Fruit fly (Drosophila melanogaster) whole organism, embryonic: ENCODE measurements around the gene Etfb.
A peak's percentile ranks its signal among the peaks of the same experiment; 100 is the strongest.

Source experiments
- Atf3 ChIP-seq: fragments of 200-800 bp; sonication (Bioruptor generic); optimal IDR thresholded peaks from 3 replicates; lab custom pipeline; 2016; ENCODE audit warnings: missing biosample characterization, missing genetic modification characterization
- Bgb ChIP-seq: fragments of 200-800 bp; sonication (Bioruptor generic); IDR thresholded peaks from 2 replicates; pipeline ENCODE4 v1.3.6; 2022; ENCODE audit warnings: missing biosample characterization, missing genetic modification characterization; ENCODE audit not compliant: partially characterized antibody
- CG10274 ChIP-seq: fragments of 200-800 bp; sonication (Bioruptor generic); optimal IDR thresholded peaks from 3 replicates; lab custom pipeline; 2017; ENCODE audit warnings: missing biosample characterization, mild to moderate bottlenecking, missing genetic modification characterization
- CG12236 ChIP-seq: fragments of 200-800 bp; sonication (Bioruptor generic); optimal IDR thresholded peaks from 2 replicates; lab custom pipeline; 2016; ENCODE audit warnings: missing biosample characterization, missing genetic modification characterization
- CG13296 ChIP-seq: fragments of 200-800 bp; sonication (Bioruptor generic); optimal IDR thresholded peaks from 3 replicates; lab custom pipeline; 2018; ENCODE audit warnings: missing biosample characterization, mild to moderate bottlenecking, missing genetic modification characterization
- CG15011 ChIP-seq: fragments of 200-800 bp; sonication (Bioruptor generic); optimal IDR thresholded peaks from 3 replicates; lab custom pipeline; 2018; ENCODE audit warnings: missing biosample characterization, mild to moderate bottlenecking, missing genetic modification characterization
- CG15479 ChIP-seq: fragments of 200-800 bp; sonication (Bioruptor generic); optimal IDR thresholded peaks from 3 replicates; lab custom pipeline; 2019; ENCODE audit warnings: missing biosample characterization, mild to moderate bottlenecking, missing genetic modification characterization, moderate library complexity
- CG18262 ChIP-seq: fragments of 200-800 bp; optimal IDR thresholded peaks from 3 replicates; lab custom pipeline; 2019; ENCODE audit warnings: missing biosample characterization, mild to moderate bottlenecking, missing genetic modification characterization, moderate library complexity
- CG3065 ChIP-seq: fragments of 200-800 bp; sonication (Bioruptor generic); optimal IDR thresholded peaks from 2 replicates; lab custom pipeline; 2016; ENCODE audit warnings: missing biosample characterization, missing genetic modification characterization
- CG3838 ChIP-seq: fragments of 200-800 bp; sonication (Bioruptor generic); optimal IDR thresholded peaks from 3 replicates; lab custom pipeline; 2016; ENCODE audit warnings: missing biosample characterization, missing genetic modification characterization
- CG43689 ChIP-seq: fragments of 200-800 bp; sonication (Bioruptor generic); IDR thresholded peaks from 2 replicates; pipeline ENCODE4 v1.3.6; 2022; ENCODE audit warnings: missing biosample characterization, missing genetic modification characterization
- CG4820 ChIP-seq: fragments of 200-800 bp; sonication (Bioruptor generic); optimal IDR thresholded peaks from 3 replicates; lab custom pipeline; 2016; ENCODE audit warnings: missing biosample characterization, missing genetic modification characterization
- CG6272 ChIP-seq: fragments of 200-800 bp; sonication (Bioruptor generic); IDR thresholded peaks from 2 replicates; pipeline ENCODE4 v1.3.6; 2022; ENCODE audit warnings: missing biosample characterization, missing genetic modification characterization
- CG7271 ChIP-seq: fragments of 200-800 bp; sonication (Bioruptor generic); optimal IDR thresholded peaks from 2 replicates; lab custom pipeline; 2018; ENCODE audit warnings: missing biosample characterization, mild to moderate bottlenecking, missing genetic modification characterization, moderate library complexity
- CG8924 ChIP-seq: fragments of 200-800 bp; optimal IDR thresholded peaks from 3 replicates; lab custom pipeline; 2019; ENCODE audit warnings: missing biosample characterization, mild to moderate bottlenecking, missing genetic modification characterization, moderate library complexity
- CG9215 ChIP-seq: fragments of 200-800 bp; sonication (Bioruptor generic); IDR thresholded peaks from 2 replicates; pipeline ENCODE4 v1.3.6; 2022; ENCODE audit warnings: missing biosample characterization, missing genetic modification characterization
- CTCF ChIP-seq: fragments of 200-800 bp; sonication (Bioruptor generic); optimal IDR thresholded peaks from 2 replicates; lab custom pipeline; 2017; ENCODE audit warnings: missing biosample characterization, mild to moderate bottlenecking, missing genetic modification characterization, moderate library complexity
- Dad ChIP-seq: fragments of 200-800 bp; sonication (Bioruptor generic); optimal IDR thresholded peaks from 3 replicates; lab custom pipeline; 2016; ENCODE audit warnings: missing biosample characterization, missing genetic modification characterization
- Dbx ChIP-seq: fragments of 200-800 bp; sonication (Bioruptor generic); IDR thresholded peaks from 3 replicates; pipeline ENCODE4 v1.3.6; 2022; ENCODE audit warnings: missing biosample characterization, missing genetic modification characterization
- Elba2 ChIP-seq: fragments of 200-800 bp; sonication (Bioruptor generic); optimal IDR thresholded peaks from 3 replicates; lab custom pipeline; 2016; ENCODE audit warnings: missing biosample characterization, missing genetic modification characterization
- HHEX ChIP-seq: fragments of 200-800 bp; sonication (Bioruptor generic); optimal IDR thresholded peaks from 3 replicates; lab custom pipeline; 2017; ENCODE audit warnings: missing biosample characterization, mild to moderate bottlenecking, missing genetic modification characterization, missing genetic modification reagents
- HmgD ChIP-seq: fragments of 200-800 bp; sonication (Bioruptor generic); optimal IDR thresholded peaks from 3 replicates; lab custom pipeline; 2016; ENCODE audit warnings: missing biosample characterization, missing genetic modification characterization
- Hr78 ChIP-seq, 2 experiments: fragments of 200-800 bp in 1 of 2; fragments of >200 bp in 1 of 2; sonication (Bioruptor generic) in 1 of 2; optimal IDR thresholded peaks; 2 replicates each; lab custom pipeline; 2017 to 2019; ENCODE audit warnings: missing biosample characterization in 2 of 2, missing genetic modification characterization in 2 of 2, mild to moderate bottlenecking in 1 of 2, moderate library complexity in 1 of 2
- Mrtf ChIP-seq: fragments of 200-800 bp; sonication (Bioruptor generic); IDR thresholded peaks from 3 replicates; pipeline ENCODE4 v1.3.6; 2022; ENCODE audit warnings: missing biosample characterization, missing genetic modification characterization
- NC2β ChIP-seq: fragments of 200-800 bp; sonication (Bioruptor generic); optimal IDR thresholded peaks from 2 replicates; lab custom pipeline; 2016; ENCODE audit warnings: missing biosample characterization, missing genetic modification characterization
- Oli ChIP-seq: fragments of 200-800 bp; sonication (Bioruptor generic); optimal IDR thresholded peaks from 2 replicates; lab custom pipeline; 2018; ENCODE audit warnings: missing biosample characterization, mild to moderate bottlenecking, missing genetic modification characterization, moderate library complexity
- Ptx1 ChIP-seq: fragments of 200-800 bp; sonication (Bioruptor generic); IDR thresholded peaks from 2 replicates; pipeline ENCODE4 v1.3.6; 2022; ENCODE audit warnings: missing biosample characterization, missing genetic modification characterization
- Scr ChIP-seq: fragments of 200-800 bp; sonication (Bioruptor generic); IDR thresholded peaks from 2 replicates; pipeline ENCODE4 v1.3.6; 2022; ENCODE audit warnings: missing biosample characterization, missing genetic modification characterization; ENCODE audit not compliant: partially characterized antibody
- Trl ChIP-seq, 3 experiments: fragments of >200 bp in 2 of 3; fragments of 200-800 bp in 1 of 3; sonication (Bioruptor generic) in 1 of 3; optimal IDR thresholded peaks; 2 replicates in 1 of 3; 3 replicates in 2 of 3; lab custom pipeline; 2016 to 2017; ENCODE audit warnings: missing biosample characterization in 1 of 3, missing genetic modification characterization in 1 of 3
- ab ChIP-seq: fragments of 200-800 bp; sonication (Bioruptor generic); optimal IDR thresholded peaks from 2 replicates; lab custom pipeline; 2016; ENCODE audit warnings: missing biosample characterization, missing genetic modification characterization
- bbx ChIP-seq: fragments of 200-800 bp; sonication (Bioruptor generic); IDR thresholded peaks from 2 replicates; pipeline ENCODE4 v1.3.6; 2022; ENCODE audit warnings: missing biosample characterization, missing genetic modification characterization; ENCODE audit not compliant: partially characterized antibody
- btn ChIP-seq: fragments of 200-800 bp; sonication (Bioruptor generic); optimal IDR thresholded peaks from 2 replicates; lab custom pipeline; 2016; ENCODE audit warnings: missing biosample characterization, missing genetic modification characterization
- caup ChIP-seq: fragments of 200-800 bp; sonication (Bioruptor generic); optimal IDR thresholded peaks from 3 replicates; lab custom pipeline; 2017; ENCODE audit warnings: missing biosample characterization, mild to moderate bottlenecking, missing genetic modification characterization, moderate library complexity; ENCODE audit not compliant: severe bottlenecking
- chm ChIP-seq: fragments of 200-800 bp; sonication (Bioruptor generic); IDR thresholded peaks from 2 replicates; pipeline ENCODE4 v1.3.6; 2022; ENCODE audit warnings: missing biosample characterization, missing genetic modification characterization
- crc ChIP-seq: fragments of 200-800 bp; sonication (Bioruptor generic); optimal IDR thresholded peaks from 2 replicates; lab custom pipeline; 2016; ENCODE audit warnings: missing biosample characterization, missing genetic modification characterization
- dati ChIP-seq: fragments of 200-800 bp; sonication (Bioruptor generic); IDR thresholded peaks from 2 replicates; pipeline ENCODE4 v1.3.6; 2022; ENCODE audit warnings: missing biosample characterization, missing genetic modification characterization
- emc ChIP-seq: fragments of 200-800 bp; sonication (Bioruptor generic); optimal IDR thresholded peaks from 2 replicates; lab custom pipeline; 2016; ENCODE audit warnings: missing biosample characterization, missing genetic modification characterization
- eyg ChIP-seq: fragments of 200-800 bp; sonication (Bioruptor generic); optimal IDR thresholded peaks from 3 replicates; lab custom pipeline; 2016; ENCODE audit warnings: missing biosample characterization, missing genetic modification characterization
- hb ChIP-seq: fragments of 200-800 bp; sonication (Bioruptor generic); IDR thresholded peaks from 3 replicates; pipeline ENCODE4 v1.3.6; 2022; ENCODE audit warnings: missing biosample characterization, missing genetic modification characterization; ENCODE audit not compliant: partially characterized antibody
- kah ChIP-seq: fragments of 200-800 bp; sonication (Bioruptor generic); optimal IDR thresholded peaks from 2 replicates; lab custom pipeline; 2018; ENCODE audit warnings: missing biosample characterization, mild to moderate bottlenecking, missing genetic modification characterization
- lola ChIP-seq, 3 experiments: fragments of >200 bp in 2 of 3; fragments of 200-800 bp in 1 of 3; sonication (Bioruptor generic) in 1 of 3; optimal IDR thresholded peaks; 2 replicates each; lab custom pipeline; 2017 to 2019; ENCODE audit warnings: missing biosample characterization in 3 of 3, missing genetic modification characterization in 3 of 3, mild to moderate bottlenecking in 1 of 3, moderate library complexity in 1 of 3
- nerfin-1 ChIP-seq: fragments of 200-800 bp; sonication (Bioruptor generic); optimal IDR thresholded peaks from 3 replicates; lab custom pipeline; 2019; ENCODE audit warnings: missing biosample characterization, mild to moderate bottlenecking, missing genetic modification characterization, moderate library complexity
- peb ChIP-seq: fragments of 200-800 bp; sonication (Bioruptor generic); IDR thresholded peaks from 2 replicates; pipeline ENCODE4 v1.3.6; 2022; ENCODE audit warnings: missing biosample characterization, missing genetic modification characterization
- pita ChIP-seq: fragments of 200-800 bp; sonication (Bioruptor generic); optimal IDR thresholded peaks from 2 replicates; lab custom pipeline; 2017; ENCODE audit warnings: missing biosample characterization, mild to moderate bottlenecking, missing genetic modification characterization
- shn ChIP-seq: fragments of 200-800 bp; sonication (Bioruptor generic); optimal IDR thresholded peaks from 3 replicates; lab custom pipeline; 2016; ENCODE audit warnings: missing biosample characterization, missing genetic modification characterization
- sug ChIP-seq: fragments of 200-800 bp; optimal IDR thresholded peaks from 2 replicates; lab custom pipeline; 2019; ENCODE audit warnings: missing biosample characterization, mild to moderate bottlenecking, missing genetic modification characterization, moderate library complexity
- vnd ChIP-seq: fragments of 200-800 bp; sonication (Bioruptor generic); IDR thresholded peaks from 3 replicates; pipeline ENCODE4 v1.3.6; 2022; ENCODE audit warnings: missing biosample characterization, missing genetic modification characterization; ENCODE audit not compliant: partially characterized antibody
- zen2 ChIP-seq: fragments of 200-800 bp; sonication (Bioruptor generic); IDR thresholded peaks from 3 replicates; pipeline ENCODE4 v1.3.6; 2022; ENCODE audit warnings: missing biosample characterization, missing genetic modification characterization; ENCODE audit not compliant: partially characterized antibody
- zfh2 ChIP-seq: fragments of 200-800 bp; sonication (Bioruptor generic); optimal IDR thresholded peaks from 2 replicates; lab custom pipeline; 2016; ENCODE audit warnings: missing biosample characterization, missing genetic modification characterization

The Etfb gene

dm6 chr3R:29802753-29803313 lies at the start of gene Etfb, which contains the start of gene CG7789:
Gene Etfb (minus strand): TSS chr3R:29802945.
Gene CG7789 (plus strand): TSS chr3R:29803196.
- TF ChIP-seq Scr (GFP tag; lab: Robert Waterston, UW) (peak; percentile 89), caup (GFP tag; lab: Kevin White, UChicago) (peak; percentile 63), Trl (optimal IDR thresholded peaks at IDR 0.05; lab: Kevin White, UChicago) (no peak), Trl (GFP tag; optimal IDR thresholded peaks at IDR 0.05; lab: Kevin White, UChicago) (peak; percentile 67), emc (GFP tag; lab: Kevin White, UChicago) (peak; percentile 12), CTCF (GFP tag; lab: Kevin White, UChicago) (peak; percentile 19), dati (GFP tag; lab: Robert Waterston, UW) (no peak), Bgb (peak; percentile 86), CG3065 (GFP tag; lab: Kevin White, UChicago) (no peak), CG7271 (tag; lab: Kevin White, UChicago) (no peak), CG4820 (peak; percentile 35), CG13296 (GFP tag; lab: Kevin White, UChicago) (no peak), CG8924 (tag; lab: Kevin White, UChicago) (peak; percentile 36), chm (GFP tag; lab: Robert Waterston, UW) (peak; percentile 69), shn (GFP tag; lab: Kevin White, UChicago) (peak; percentile 81), sug (tag; lab: Kevin White, UChicago) (no peak), lola (GFP tag; optimal IDR thresholded peaks at IDR 0.05; lab: Kevin White, UChicago) (peak in 1 of 3 experiments; percentile 43), eyg (GFP tag; lab: Kevin White, UChicago) (peak; percentile 74), CG12236 (GFP tag; lab: Kevin White, UChicago) (peak; percentile 34), Ptx1 (peak; percentile 78), kah (GFP tag; lab: Kevin White, UChicago) (peak; percentile 44), HHEX (GFP tag; lab: Kevin White, UChicago) (peak; percentile 57), crc (no peak), Dad (GFP tag; lab: Kevin White, UChicago) (peak; percentile 55), nerfin-1 (tag; lab: Kevin White, UChicago) (no peak), vnd (GFP tag; lab: Robert Waterston, UW) (peak; percentile 76), CG15011 (no peak), btn (peak; percentile 31), Oli (peak; percentile 62), CG43689 (GFP tag; lab: Robert Waterston, UW) (0 out of 2 replicates have a peak, but pooled peaks have one; percentile 36), hb (GFP tag; lab: Robert Waterston, UW) (0 out of 3 replicates have a peak, but pooled peaks have one; percentile 62), CG3838 (GFP tag; lab: Kevin White, UChicago) (no peak), CG10274 (GFP tag; lab: Kevin White, UChicago) (no peak), CG18262 (tag; lab: Kevin White, UChicago) (no peak), Hr78 (GFP tag; optimal IDR thresholded peaks at IDR 0.05; lab: Kevin White, UChicago) (no peak), zfh2 (GFP tag; lab: Kevin White, UChicago) (peak; percentile 87), pita (GFP tag; lab: Kevin White, UChicago) (no peak), NC2β (peak; percentile 80), CG15479 (no peak), peb (GFP tag; lab: Robert Waterston, UW) (peak; percentile 49; the same call in 1 of the 2 replicates), bbx (GFP tag; lab: Robert Waterston, UW) (peak; percentile 63; the same call in 1 of the 2 replicates), ab (GFP tag; lab: Kevin White, UChicago) (no peak), Dbx (peak; percentile 80), CG9215 (GFP tag; lab: Robert Waterston, UW) (peak; percentile 75), HmgD (GFP tag; lab: Kevin White, UChicago) (peak; percentile 69), zen2 (GFP tag; lab: Robert Waterston, UW) (peak; percentile 35; the same call in 1 of the 3 replicates), Mrtf (peak; percentile 61; the same call in 2 of the 3 replicates), CG6272 (GFP tag; lab: Robert Waterston, UW) (peak; percentile 78), Atf3 (peak; percentile 64), Elba2 (no peak)
